Fruit fly (Drosophila melanogaster) whole organism, embryonic: Measurements from ENCODE around the gene CG33098.
A peak's percentile ranks its signal among the peaks of the same experiment; 100 is the strongest.

Experiments used
- Abd-B ChIP-seq: fragments of 200-800 bp; sonication (Bioruptor generic); optimal IDR thresholded peaks from 2 replicates; lab custom pipeline; 2018; ENCODE audit warnings: missing biosample characterization, mild to moderate bottlenecking, missing genetic modification characterization, moderate library complexity
- Adf1 ChIP-seq: fragments of 200-800 bp; sonication (Bioruptor generic); IDR thresholded peaks from 2 replicates; pipeline ENCODE4 v1.3.6; 2022; ENCODE audit warnings: missing biosample characterization, missing genetic modification characterization
- CG10543 ChIP-seq: fragments of 200-800 bp; sonication (Bioruptor generic); optimal IDR thresholded peaks from 3 replicates; lab custom pipeline; 2017; ENCODE audit warnings: missing biosample characterization, mild to moderate bottlenecking, missing genetic modification characterization, moderate library complexity
- CG11247 ChIP-seq: fragments of 200-800 bp; sonication (Bioruptor generic); IDR thresholded peaks from 2 replicates; pipeline ENCODE4 v1.3.6; 2022; ENCODE audit warnings: missing biosample characterization, missing genetic modification characterization
- CG12104 ChIP-seq: fragments of 200-800 bp; sonication (Bioruptor generic); optimal IDR thresholded peaks from 3 replicates; lab custom pipeline; 2016; ENCODE audit warnings: missing biosample characterization, missing genetic modification characterization
- CG12744 ChIP-seq: fragments of 200-800 bp; sonication (Bioruptor generic); optimal IDR thresholded peaks from 2 replicates; lab custom pipeline; 2016; ENCODE audit warnings: missing biosample characterization, missing genetic modification characterization
- CG13123 ChIP-seq: fragments of 200-800 bp; sonication (Bioruptor generic); optimal IDR thresholded peaks from 2 replicates; lab custom pipeline; 2016; ENCODE audit warnings: missing biosample characterization, missing genetic modification characterization
- CG15601 ChIP-seq: fragments of 200-800 bp; sonication (Bioruptor generic); optimal IDR thresholded peaks from 3 replicates; lab custom pipeline; 2019; ENCODE audit warnings: missing biosample characterization, mild to moderate bottlenecking, missing genetic modification characterization, moderate library complexity
- CG18476 ChIP-seq: fragments of 200-800 bp; sonication (Bioruptor generic); optimal IDR thresholded peaks from 2 replicates; lab custom pipeline; 2016; ENCODE audit warnings: missing biosample characterization, mild to moderate bottlenecking, missing genetic modification characterization
- CG2875 ChIP-seq: fragments of 200-800 bp; sonication (Bioruptor generic); optimal IDR thresholded peaks from 2 replicates; lab custom pipeline; 2017; ENCODE audit warnings: missing biosample characterization, mild to moderate bottlenecking, missing genetic modification characterization, missing genetic modification reagents
- CG32532 ChIP-seq: fragments of 200-800 bp; sonication (Bioruptor generic); IDR thresholded peaks from 2 replicates; pipeline ENCODE4 v1.3.6; 2022; ENCODE audit warnings: missing biosample characterization, missing genetic modification characterization
- CG4707 ChIP-seq: fragments of 200-800 bp; sonication (Bioruptor generic); optimal IDR thresholded peaks from 2 replicates; lab custom pipeline; 2018; ENCODE audit warnings: missing biosample characterization, mild to moderate bottlenecking, missing genetic modification characterization, moderate library complexity
- CG6683 ChIP-seq: fragments of 200-800 bp; sonication (Bioruptor generic); optimal IDR thresholded peaks from 2 replicates; lab custom pipeline; 2017; ENCODE audit warnings: missing biosample characterization, mild to moderate bottlenecking, missing genetic modification characterization, missing genetic modification reagents
- CG6813 ChIP-seq: fragments of 200-800 bp; sonication (Bioruptor generic); optimal IDR thresholded peaks from 2 replicates; lab custom pipeline; 2017; ENCODE audit warnings: missing biosample characterization, missing genetic modification characterization, mild to moderate bottlenecking, moderate library complexity, missing genetic modification reagents
- CG7357 ChIP-seq: fragments of 200-800 bp; sonication (Bioruptor generic); IDR thresholded peaks from 3 replicates; pipeline ENCODE4 v1.3.6; 2022; ENCODE audit warnings: missing biosample characterization, missing genetic modification characterization
- CG8281 ChIP-seq: fragments of 200-800 bp; sonication (Bioruptor generic); optimal IDR thresholded peaks from 2 replicates; lab custom pipeline; 2018; ENCODE audit warnings: missing biosample characterization, mild to moderate bottlenecking, missing genetic modification characterization, moderate library complexity
- CG9727 ChIP-seq: fragments of 200-800 bp; sonication (Bioruptor generic); optimal IDR thresholded peaks from 3 replicates; lab custom pipeline; 2017; ENCODE audit warnings: missing biosample characterization, mild to moderate bottlenecking, missing genetic modification characterization
- D19B ChIP-seq: fragments of 200-800 bp; sonication (Bioruptor generic); optimal IDR thresholded peaks from 2 replicates; lab custom pipeline; 2017; ENCODE audit warnings: missing biosample characterization, mild to moderate bottlenecking, missing genetic modification characterization
- GATAe ChIP-seq: fragments of 200-800 bp; sonication (Bioruptor generic); conservative IDR thresholded peaks from 2 replicates; pipeline ENCODE4 v1.3.6; 2022; ENCODE audit warnings: missing biosample characterization, missing genetic modification characterization
- HLH54F ChIP-seq: fragments of 200-800 bp; sonication (Bioruptor generic); optimal IDR thresholded peaks from 3 replicates; lab custom pipeline; 2016; ENCODE audit warnings: missing biosample characterization, missing genetic modification characterization
- Hand ChIP-seq: fragments of 200-800 bp; sonication (Bioruptor generic); optimal IDR thresholded peaks from 2 replicates; lab custom pipeline; 2017; ENCODE audit warnings: mild to moderate bottlenecking, missing biosample characterization, missing genetic modification reagents, missing genetic modification characterization
- Hr3 ChIP-seq: fragments of 200-800 bp; sonication (Bioruptor generic); optimal IDR thresholded peaks from 3 replicates; lab custom pipeline; 2016; ENCODE audit warnings: missing biosample characterization, missing genetic modification characterization
- Hr51 ChIP-seq, 2 experiments: fragments of 200-800 bp; sonication (Bioruptor generic); optimal IDR thresholded peaks; 2 replicates in 1 of 2; 3 replicates in 1 of 2; lab custom pipeline; 2016 to 2018; ENCODE audit warnings: missing biosample characterization in 2 of 2, missing genetic modification characterization in 2 of 2, mild to moderate bottlenecking in 1 of 2, moderate library complexity in 1 of 2
- MESR4 ChIP-seq: fragments of 200-800 bp; sonication (Bioruptor generic); optimal IDR thresholded peaks from 2 replicates; lab custom pipeline; 2018; ENCODE audit warnings: missing biosample characterization, mild to moderate bottlenecking, missing genetic modification characterization, moderate library complexity
- Mad ChIP-seq: fragments of 200-800 bp; sonication (Bioruptor generic); optimal IDR thresholded peaks from 2 replicates; lab custom pipeline; 2016; ENCODE audit warnings: missing biosample characterization, missing genetic modification characterization
- Max ChIP-seq: fragments of 200-800 bp; sonication (Bioruptor generic); optimal IDR thresholded peaks from 2 replicates; lab custom pipeline; 2016; ENCODE audit warnings: missing biosample characterization, mild to moderate bottlenecking, missing genetic modification characterization
- NC2α ChIP-seq: fragments of 200-800 bp; sonication (Bioruptor generic); optimal IDR thresholded peaks from 2 replicates; lab custom pipeline; 2016; ENCODE audit warnings: missing biosample characterization, missing genetic modification characterization
- Opbp ChIP-seq: fragments of 200-800 bp; sonication (Bioruptor generic); IDR thresholded peaks from 3 replicates; pipeline ENCODE4 v1.3.6; 2022; ENCODE audit warnings: missing biosample characterization, missing genetic modification characterization; ENCODE audit not compliant: partially characterized antibody
- Poxn ChIP-seq: fragments of 200-800 bp; sonication (Bioruptor generic); IDR thresholded peaks from 2 replicates; pipeline ENCODE4 v1.3.6; 2022; ENCODE audit warnings: missing biosample characterization, missing genetic modification characterization
- Ravus ChIP-seq: fragments of 200-800 bp; sonication (Bioruptor generic); IDR thresholded peaks from 2 replicates; pipeline ENCODE4 v1.3.6; 2022; ENCODE audit warnings: missing biosample characterization, missing genetic modification characterization
- Sry-β ChIP-seq: fragments of 200-800 bp; sonication (Bioruptor generic); optimal IDR thresholded peaks from 2 replicates; lab custom pipeline; 2018; ENCODE audit warnings: missing biosample characterization, mild to moderate bottlenecking, missing genetic modification characterization, moderate library complexity
- az2 ChIP-seq: fragments of 200-800 bp; sonication (Bioruptor generic); optimal IDR thresholded peaks from 3 replicates; lab custom pipeline; 2016; ENCODE audit warnings: missing biosample characterization, missing genetic modification characterization
- cas ChIP-seq: fragments of 200-800 bp; sonication (Bioruptor generic); IDR thresholded peaks from 2 replicates; pipeline ENCODE4 v1.3.6; 2022; ENCODE audit warnings: missing biosample characterization, missing genetic modification characterization
- crol ChIP-seq: fragments of 200-800 bp; sonication (Bioruptor generic); IDR thresholded peaks from 2 replicates; pipeline ENCODE4 v1.3.6; 2022; ENCODE audit warnings: missing biosample characterization, missing genetic modification characterization
- dmrt99B ChIP-seq: fragments of 200-800 bp; sonication (Bioruptor generic); optimal IDR thresholded peaks from 2 replicates; lab custom pipeline; 2018; ENCODE audit warnings: missing biosample characterization, mild to moderate bottlenecking, missing genetic modification characterization, moderate library complexity
- ems ChIP-seq: fragments of 200-800 bp; sonication (Bioruptor generic); optimal IDR thresholded peaks from 3 replicates; lab custom pipeline; 2016; ENCODE audit warnings: missing biosample characterization, missing genetic modification characterization
- fd3F ChIP-seq: fragments of 200-800 bp; sonication (Bioruptor generic); optimal IDR thresholded peaks from 2 replicates; lab custom pipeline; 2018; ENCODE audit warnings: missing biosample characterization, mild to moderate bottlenecking, missing genetic modification characterization, moderate library complexity
- grn ChIP-seq: fragments of 200-800 bp; sonication (Bioruptor generic); optimal IDR thresholded peaks from 3 replicates; lab custom pipeline; 2017; ENCODE audit warnings: missing biosample characterization, missing genetic modification characterization
- mam ChIP-seq: fragments of 200-800 bp; sonication (Bioruptor generic); optimal IDR thresholded peaks from 3 replicates; lab custom pipeline; 2016; ENCODE audit warnings: missing biosample characterization, missing genetic modification characterization
- pho ChIP-seq: fragments of 200-800 bp; sonication (Bioruptor generic); optimal IDR thresholded peaks from 2 replicates; lab custom pipeline; 2016; ENCODE audit warnings: missing biosample characterization, missing genetic modification characterization
- pum ChIP-seq: fragments of 200-800 bp; sonication (Bioruptor generic); optimal IDR thresholded peaks from 2 replicates; lab custom pipeline; 2016; ENCODE audit warnings: missing biosample characterization, missing genetic modification characterization
- pzg ChIP-seq: fragments of 200-800 bp; sonication (Bioruptor generic); optimal IDR thresholded peaks from 3 replicates; lab custom pipeline; 2018; ENCODE audit warnings: missing biosample characterization, mild to moderate bottlenecking, missing genetic modification characterization, moderate library complexity
- sens ChIP-seq: fragments of 200-800 bp; sonication (Bioruptor generic); peaks from one replicate; lab custom pipeline; 2016; ENCODE audit warnings: missing biosample characterization, missing genetic modification characterization
- shn ChIP-seq: fragments of 200-800 bp; sonication (Bioruptor generic); optimal IDR thresholded peaks from 3 replicates; lab custom pipeline; 2016; ENCODE audit warnings: missing biosample characterization, missing genetic modification characterization
- slp2 ChIP-seq: fragments of 200-800 bp; sonication (Bioruptor generic); optimal IDR thresholded peaks from 2 replicates; lab custom pipeline; 2016; ENCODE audit warnings: missing biosample characterization, missing genetic modification characterization
- sob ChIP-seq: fragments of 200-800 bp; sonication (Bioruptor generic); IDR thresholded peaks from 2 replicates; pipeline ENCODE4 v1.3.6; 2022; ENCODE audit warnings: missing biosample characterization, missing genetic modification characterization
- sr ChIP-seq: fragments of 200-800 bp; sonication (Bioruptor generic); IDR thresholded peaks from 3 replicates; pipeline ENCODE4 v1.3.6; 2022; ENCODE audit warnings: missing biosample characterization, missing genetic modification characterization
- tll ChIP-seq, 2 experiments: fragments of 200-800 bp in 1 of 2; fragments of >200 bp in 1 of 2; sonication (Bioruptor generic) in 1 of 2; optimal IDR thresholded peaks; 2 replicates each; lab custom pipeline; 2017 to 2019; ENCODE audit warnings: missing biosample characterization in 2 of 2, missing genetic modification characterization in 2 of 2, mild to moderate bottlenecking in 1 of 2, moderate library complexity in 1 of 2
- tna ChIP-seq: fragments of 200-800 bp; sonication (Bioruptor generic); IDR thresholded peaks from 2 replicates; pipeline ENCODE4 v1.3.6; 2022; ENCODE audit warnings: missing biosample characterization, missing genetic modification characterization; ENCODE audit not compliant: partially characterized antibody
- twi ChIP-seq: fragments of 200-800 bp; optimal IDR thresholded peaks from 2 replicates; lab custom pipeline; 2019; ENCODE audit warnings: missing biosample characterization, mild to moderate bottlenecking, missing genetic modification characterization, moderate library complexity
- usp ChIP-seq: fragments of >200 bp; optimal IDR thresholded peaks from 2 replicates; lab custom pipeline; 2017; ENCODE audit warnings: missing biosample characterization, missing genetic modification characterization

The CG33098 gene

DNA sequence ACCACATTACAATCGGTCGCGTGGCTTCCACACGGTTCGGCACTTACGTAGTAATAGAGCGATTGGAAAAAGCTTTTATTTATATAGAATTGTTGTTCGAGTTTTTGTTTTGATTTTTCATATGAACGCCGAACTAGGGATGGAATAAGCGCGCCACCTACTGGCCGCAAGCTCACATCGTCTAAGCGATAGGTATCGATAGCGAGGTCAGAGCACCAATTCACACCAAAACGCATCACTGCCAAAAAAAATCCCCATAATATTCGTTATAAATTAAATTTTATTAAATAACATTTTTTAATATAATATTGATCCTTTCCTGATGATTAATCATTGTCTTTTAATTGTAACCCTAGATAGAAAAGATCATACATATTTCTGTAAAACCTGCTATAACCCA is 36.5 kb upstream of the CG33098 start, which contains the start of gene CG10038 (continued):
- TF ChIP-seq CG10543 (GFP tag; lab: Kevin White, UChicago) (no peak), CG8281 (no peak), Mad (GFP tag; lab: Kevin White, UChicago) (peak; percentile 36), D19B (GFP tag; lab: Kevin White, UChicago) (no peak), Ravus (GFP tag; lab: Robert Waterston, UW) (no peak), crol (no peak), HLH54F (GFP tag; lab: Kevin White, UChicago) (no peak), Sry-β (GFP tag; lab: Kevin White, UChicago) (peak; percentile 59), Max (GFP tag; lab: Kevin White, UChicago) (peak; percentile 18), CG6813 (GFP tag; lab: Kevin White, UChicago) (no peak), Adf1 (GFP tag; lab: Robert Waterston, UW) (peak; percentile 25; the same call in 1 of the 2 replicates), GATAe (GFP tag; lab: Robert Waterston, UW) (no peak), Opbp (GFP tag; lab: Robert Waterston, UW) (peak; percentile 98), CG12744 (GFP tag; lab: Kevin White, UChicago) (no peak), az2 (GFP tag; lab: Kevin White, UChicago) (peak; percentile 41), CG7357 (peak; percentile 81), sens (GFP tag; lab: Kevin White, UChicago) (peak; percentile 77), dmrt99B (tag; lab: Kevin White, UChicago) (no peak), tna (GFP tag; lab: Robert Waterston, UW) (peak; percentile 91), Poxn (no peak), sob (GFP tag; lab: Robert Waterston, UW) (peak; percentile 56; the same call in 1 of the 2 replicates), twi (tag; lab: Kevin White, UChicago) (no peak), Hand (GFP tag; lab: Kevin White, UChicago) (no peak), CG15601 (tag; lab: Kevin White, UChicago) (peak; percentile 41), ems (GFP tag; lab: Kevin White, UChicago) (no peak), usp (GFP tag; lab: Kevin White, UChicago) (no peak), sr (GFP tag; lab: Robert Waterston, UW) (no peak), CG9727 (no peak), fd3F (no peak), pzg (GFP tag; lab: Kevin White, UChicago) (peak; percentile 81), CG11247 (GFP tag; lab: Robert Waterston, UW) (peak; percentile 22; the same call in 1 of the 2 replicates), CG6683 (no peak), tll (GFP tag; optimal IDR thresholded peaks at IDR 0.05; lab: Kevin White, UChicago) (no peak), CG2875 (peak; percentile 20), CG18476 (GFP tag; lab: Kevin White, UChicago) (no peak), mam (peak; percentile 45), CG4707 (no peak), pho (GFP tag; lab: Kevin White, UChicago) (peak; percentile 31), shn (GFP tag; lab: Kevin White, UChicago) (no peak), CG32532 (GFP tag; lab: Robert Waterston, UW) (peak; percentile 66), MESR4 (peak; percentile 10), Hr51 (GFP tag; optimal IDR thresholded peaks at IDR 0.05; lab: Kevin White, UChicago) (peak; percentile 43 to 53), pum (no peak), grn (GFP tag; lab: Kevin White, UChicago) (no peak), Hr3 (GFP tag; lab: Kevin White, UChicago) (peak; percentile 36), CG13123 (GFP tag; lab: Kevin White, UChicago) (no peak), slp2 (GFP tag; lab: Kevin White, UChicago) (peak; percentile 1), Abd-B (GFP tag; lab: Kevin White, UChicago) (peak; percentile 8), CG12104 (GFP tag; lab: Kevin White, UChicago) (no peak), cas (GFP tag; lab: Robert Waterston, UW) (no peak), NC2α (GFP tag; lab: Kevin White, UChicago) (no peak)
